2 worm cellular contexts compared by ENCODE assay signal in the genomic region with DNA sequence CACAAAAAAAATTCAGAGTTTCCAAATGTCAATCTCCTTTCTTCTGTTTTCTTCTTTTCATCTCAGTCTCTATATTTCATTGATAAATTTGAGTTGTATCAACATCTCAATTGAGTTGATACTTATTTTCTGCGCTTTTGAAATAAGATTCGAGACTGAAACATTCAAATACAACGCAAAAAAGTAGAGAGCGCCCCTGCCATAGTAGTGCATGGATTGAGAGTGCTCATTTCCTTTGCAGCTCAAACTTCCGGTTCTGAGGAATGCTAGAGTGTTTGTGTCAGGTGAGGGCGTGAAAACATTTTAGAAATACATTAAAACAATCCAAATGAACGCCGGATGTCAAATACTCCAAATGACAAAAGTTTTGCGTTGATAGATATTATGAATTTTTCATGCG.
TF ChIP-seq lines count a peak whose summit lies in the region.

No protein-coding gene starts in this region.

TF ChIP-seq in whole organism, L1 larva, 84 proteins besides CTCF, POLR2A, EP300 and RAD21:
- no peak for TF ChIP-seq hpl-2 (GFP tag; optimal IDR thresholded peaks at IDR 0.05; lab: Kevin White, UChicago)
- TF ChIP-seq elt-3 (tag; optimal IDR thresholded peaks at IDR 0.05; lab: Kevin White, UChicago), result no peak
- peak; percentile 31 for TF ChIP-seq fkh-8 (tag; optimal IDR thresholded peaks at IDR 0.05; lab: Kevin White, UChicago)
- no peak for TF ChIP-seq ets-5 (GFP tag; IDR thresholded peaks at IDR 0.05; lab: Robert Waterston, UW)
- no peak for TF ChIP-seq skn-1 (tag; optimal IDR thresholded peaks at IDR 0.05; lab: Kevin White, UChicago)
- no peak for TF ChIP-seq alr-1 (tag; optimal IDR thresholded peaks at IDR 0.05; lab: Kevin White, UChicago; ENCODE audit: borderline replicate concordance)
- no peak for TF ChIP-seq dsc-1 (tag; optimal IDR thresholded peaks at IDR 0.05; lab: Kevin White, UChicago)
- TF ChIP-seq F16B12.6 (tag; optimal IDR thresholded peaks at IDR 0.05; lab: Kevin White, UChicago), result no peak
- TF ChIP-seq ceh-90 (tag; optimal IDR thresholded peaks at IDR 0.05; lab: Kevin White, UChicago), result no peak
- TF ChIP-seq nhr-12 (tag; optimal IDR thresholded peaks at IDR 0.05; lab: Kevin White, UChicago), result no peak
- no peak for TF ChIP-seq nhr-84 (tag; optimal IDR thresholded peaks at IDR 0.05; lab: Kevin White, UChicago)
- TF ChIP-seq zip-4 (GFP tag; optimal IDR thresholded peaks at IDR 0.05; lab: Kevin White, UChicago), result no peak
- TF ChIP-seq nhr-237 (tag; optimal IDR thresholded peaks at IDR 0.05; lab: Kevin White, UChicago), result no peak
- no peak for TF ChIP-seq ztf-11 (tag; optimal IDR thresholded peaks at IDR 0.05; lab: Kevin White, UChicago)
- TF ChIP-seq nhr-76 (tag; optimal IDR thresholded peaks at IDR 0.05; lab: Kevin White, UChicago), result no peak
- TF ChIP-seq pag-3 (tag; optimal IDR thresholded peaks at IDR 0.05; lab: Kevin White, UChicago; ENCODE audit: borderline replicate concordance, insufficient read depth), result no peak
- TF ChIP-seq lsy-2 (tag; optimal IDR thresholded peaks at IDR 0.05; lab: Kevin White, UChicago), result no peak
- TF ChIP-seq C34B4.2 (tag; optimal IDR thresholded peaks at IDR 0.05; lab: Kevin White, UChicago), result no peak
- TF ChIP-seq tlp-1 (tag; optimal IDR thresholded peaks at IDR 0.05; lab: Kevin White, UChicago), result no peak
- no peak for TF ChIP-seq ces-1 (GFP tag; optimal IDR thresholded peaks at IDR 0.05; lab: Kevin White, UChicago)
- no peak for TF ChIP-seq lin-35 (GFP tag; optimal IDR thresholded peaks at IDR 0.05; lab: Kevin White, UChicago)
- TF ChIP-seq ceh-8 (GFP tag; optimal IDR thresholded peaks at IDR 0.05; lab: Kevin White, UChicago), result no peak
- no peak for TF ChIP-seq unc-30 (tag; optimal IDR thresholded peaks at IDR 0.05; lab: Kevin White, UChicago)
- TF ChIP-seq sup-37 (GFP tag; optimal IDR thresholded peaks at IDR 0.05; lab: Kevin White, UChicago), result no peak
- TF ChIP-seq lin-13 (GFP tag; optimal IDR thresholded peaks at IDR 0.05; lab: Kevin White, UChicago), result no peak
- TF ChIP-seq nhr-85 (tag; lab: Kevin White, UChicago), result peak; percentile 42
- TF ChIP-seq aha-1 (tag; optimal IDR thresholded peaks at IDR 0.05; lab: Kevin White, UChicago), result no peak
- no peak for TF ChIP-seq zag-1 (tag; optimal IDR thresholded peaks at IDR 0.05; lab: Kevin White, UChicago)
- TF ChIP-seq egl-13 (tag; optimal IDR thresholded peaks at IDR 0.05; lab: Kevin White, UChicago), result peak; percentile 45
- TF ChIP-seq nhr-20 (tag; optimal IDR thresholded peaks at IDR 0.05; lab: Kevin White, UChicago), result no peak
- TF ChIP-seq pqm-1 (tag; optimal IDR thresholded peaks at IDR 0.05; lab: Kevin White, UChicago), result no peak
- TF ChIP-seq unc-62 (GFP tag; optimal IDR thresholded peaks at IDR 0.05; lab: Kevin White, UChicago), result no peak
- TF ChIP-seq lir-3 (tag; optimal IDR thresholded peaks at IDR 0.05; lab: Kevin White, UChicago; ENCODE audit: poor library complexity), result no peak
- no peak for TF ChIP-seq irx-1 (tag; optimal IDR thresholded peaks at IDR 0.05; lab: Kevin White, UChicago)
- no peak for TF ChIP-seq lin-15B (tag; optimal IDR thresholded peaks at IDR 0.05; lab: Kevin White, UChicago)
- TF ChIP-seq unc-86 (tag; optimal IDR thresholded peaks at IDR 0.05; lab: Kevin White, UChicago), result peak; percentile 9
- TF ChIP-seq swsn-7 (tag; optimal IDR thresholded peaks at IDR 0.05; lab: Kevin White, UChicago), result no peak
- TF ChIP-seq ceh-88 (GFP tag; IDR thresholded peaks at IDR 0.05; lab: Robert Waterston, UW), result no peak
- TF ChIP-seq snu-23 (GFP tag; optimal IDR thresholded peaks at IDR 0.05; lab: Kevin White, UChicago), result no peak
- no peak for TF ChIP-seq mef-2 (tag; optimal IDR thresholded peaks at IDR 0.05; lab: Kevin White, UChicago)
- TF ChIP-seq elt-2 (tag; optimal IDR thresholded peaks at IDR 0.05; lab: Kevin White, UChicago), result no peak
- no peak for TF ChIP-seq snpc-4 (tag; optimal IDR thresholded peaks at IDR 0.05; lab: Kevin White, UChicago)
- peak; percentile 50 for TF ChIP-seq lin-14 (GFP tag; optimal IDR thresholded peaks at IDR 0.05; lab: Kevin White, UChicago)
- TF ChIP-seq aly-2 (tag; optimal IDR thresholded peaks at IDR 0.05; lab: Kevin White, UChicago), result no peak
- no peak for TF ChIP-seq xbp-1 (tag; optimal IDR thresholded peaks at IDR 0.05; lab: Kevin White, UChicago)
- TF ChIP-seq nhr-47 (tag; optimal IDR thresholded peaks at IDR 0.05; lab: Kevin White, UChicago), result peak; percentile 26

TF ChIP-seq in whole organism, L4 larva, 104 proteins besides CTCF, POLR2A, EP300 and RAD21:
- TF ChIP-seq aha-1 (tag; lab: Kevin White, UChicago) (peak; percentile 85), mep-1 (tag; optimal IDR thresholded peaks at IDR 0.05; lab: Kevin White, UChicago) (no peak), hlh-11 (tag; optimal IDR thresholded peaks at IDR 0.05; lab: Kevin White, UChicago) (no peak)

Comparison
In these comparisons a context has a peak if more than half of its experiments do, and no peak if none do; other contexts are left out.
1. Of the 29 proteins assayed by ChIP-seq in both whole organism, L4 larva and whole organism, L1 larva: peak only in whole organism, L4 larva: aha-1; only in whole organism, L1 larva: none; in both: none; in neither: 28.